Worm (Caenorhabditis elegans) whole organism, late embryonic: Measurements from ENCODE around the gene dhs-8.

Source experiments
- F13H6.1 ChIP-seq: sonication (generic microtip); optimal IDR thresholded peaks from 2 replicates; lab custom pipeline; 2016; ENCODE audit warnings: missing genetic modification characterization, missing compliant biosample characterization
- ama-1 ChIP-seq: fragments of 150-350 bp; optimal IDR thresholded peaks from 2 replicates; lab custom pipeline; 2014
- che-1 ChIP-seq: sonication (generic microtip); optimal IDR thresholded peaks from 2 replicates; lab custom pipeline; 2016; ENCODE audit warnings: mild to moderate bottlenecking, missing genetic modification characterization, missing compliant biosample characterization
- elt-4 ChIP-seq: sonication (generic microtip); optimal IDR thresholded peaks from 2 replicates; lab custom pipeline; 2016; ENCODE audit warnings: missing genetic modification characterization, missing compliant biosample characterization
- fkh-10 ChIP-seq: fragments of 150-350 bp; optimal IDR thresholded peaks from 2 replicates; lab custom pipeline; 2014; ENCODE audit warnings: missing biosample characterization, missing genetic modification reagents, missing genetic modification characterization
- mec-3 ChIP-seq: sonication (generic microtip); optimal IDR thresholded peaks from 2 replicates; lab custom pipeline; 2016; ENCODE audit warnings: borderline replicate concordance, missing genetic modification characterization, missing compliant biosample characterization
- nhr-11 ChIP-seq: fragments of 150-350 bp; optimal IDR thresholded peaks from 2 replicates; lab custom pipeline; 2014; ENCODE audit warnings: missing biosample characterization, missing genetic modification characterization
- npax-4 ChIP-seq: sonication (generic microtip); optimal IDR thresholded peaks from 2 replicates; lab custom pipeline; 2016; ENCODE audit warnings: missing genetic modification characterization, missing compliant biosample characterization
- pha-4 ChIP-seq: fragments of 150-350 bp; optimal IDR thresholded peaks from 2 replicates; lab custom pipeline; 2018; ENCODE audit warnings: missing biosample characterization, missing genetic modification reagents, missing genetic modification characterization
- sdc-2 ChIP-seq: sonication (generic microtip); optimal IDR thresholded peaks from 2 replicates; lab custom pipeline; 2016; ENCODE audit warnings: missing genotype, missing genetic modification characterization, missing compliant biosample characterization
- tbx-2 ChIP-seq: sonication (generic microtip); optimal IDR thresholded peaks from 2 replicates; lab custom pipeline; 2016; ENCODE audit warnings: missing genetic modification characterization, missing compliant biosample characterization
- unc-55 ChIP-seq: sonication (generic microtip); optimal IDR thresholded peaks from 2 replicates; lab custom pipeline; 2017; ENCODE audit warnings: missing biosample characterization, missing genetic modification reagents, missing genetic modification characterization

ce11 chrII:14474700-14475099, 23.1 kb upstream of the dhs-8 start:
- TF ChIP-seq unc-55 (GFP tag; lab: Kevin White, UChicago) (no peak), fkh-10 (GFP tag; lab: Kevin White, UChicago) (no peak), F13H6.1 (no peak), sdc-2 (tag; lab: Kevin White, UChicago) (no peak), pha-4 (tag; lab: Kevin White, UChicago) (no peak), ama-1 (no peak), nhr-11 (tag; lab: Kevin White, UChicago) (no peak), che-1 (tag; lab: Kevin White, UChicago) (peak; percentile 25), tbx-2 (tag; lab: Kevin White, UChicago) (no peak), elt-4 (tag; lab: Kevin White, UChicago) (no peak), npax-4 (tag; lab: Kevin White, UChicago) (no peak), mec-3 (tag; lab: Kevin White, UChicago) (no peak)
